Worm (Caenorhabditis elegans) whole organism, L2 larva: Measurements from ENCODE around the gene Y37E11AR.7.

Experiments
- lin-39 ChIP-seq: fragments of 150-350 bp; optimal IDR thresholded peaks from 2 replicates; lab custom pipeline; 2014; ENCODE audit warnings: missing biosample characterization, missing genetic modification reagents, missing genetic modification characterization
- unc-62 ChIP-seq: fragments of 150-350 bp; optimal IDR thresholded peaks from 2 replicates; lab custom pipeline; 2014; ENCODE audit warnings: missing biosample characterization, missing genetic modification reagents, missing genetic modification characterization
- zag-1 ChIP-seq: fragments of 150-350 bp; optimal IDR thresholded peaks from 2 replicates; lab custom pipeline; 2014; ENCODE audit warnings: missing biosample characterization, missing genetic modification characterization

DNA sequence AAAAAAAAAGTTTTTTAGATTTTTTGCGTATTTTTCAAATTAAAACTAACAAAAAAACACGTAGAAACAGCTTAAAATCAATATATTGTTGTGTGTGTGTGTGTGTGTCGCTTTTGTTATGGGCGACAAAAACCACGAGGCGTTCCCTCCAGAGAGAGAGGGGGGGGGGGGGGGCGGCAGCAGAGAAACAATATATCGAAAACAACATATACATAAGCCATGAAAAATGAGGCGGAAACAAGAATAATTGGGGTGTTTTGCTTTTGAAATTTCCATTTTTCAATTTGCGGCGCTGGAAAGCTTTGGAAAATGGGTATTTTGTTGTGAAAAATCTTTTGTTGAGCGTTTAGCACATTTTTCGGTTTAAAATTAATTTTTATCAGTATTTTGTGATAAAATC lies 29.9 kb downstream of the Y37E11AR.7 start, which contains the start of gene Y37E11AM.2:
- no peak for TF ChIP-seq lin-39 (tag; lab: Kevin White, UChicago)
- TF ChIP-seq unc-62 (GFP tag; lab: Kevin White, UChicago): no peak
- no peak for TF ChIP-seq zag-1 (tag; lab: Kevin White, UChicago)
